Fruit fly (Drosophila melanogaster): ENCODE data around the gene CG9515.

The CG9515 gene

DNA sequence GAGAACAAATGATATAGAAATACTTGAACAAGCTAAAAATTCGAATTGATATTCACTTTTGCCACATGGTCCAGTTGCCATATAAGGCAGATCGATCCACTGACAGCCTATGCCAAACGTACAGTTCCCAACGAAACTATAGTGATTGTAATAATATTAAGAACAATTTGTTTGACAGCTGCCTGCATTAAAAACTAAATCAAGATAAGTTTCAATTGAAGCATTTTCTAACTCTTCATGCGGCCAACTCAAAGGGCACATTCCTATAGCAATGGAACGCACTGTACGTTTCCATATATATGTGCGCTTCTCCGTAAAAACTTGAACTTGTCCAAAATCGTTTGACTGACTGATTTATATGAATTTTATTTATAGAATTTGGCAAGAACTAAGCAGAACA lies 48.8 kb downstream of the CG9515 start (continued):
- TF ChIP-seq bbx (GFP tag; IDR thresholded peaks at IDR 0.05; ENCODE audit: partially characterized antibody) (no peak), CG10654 (GFP tag; optimal IDR thresholded peaks at IDR 0.05) (no peak), sob (GFP tag; IDR thresholded peaks at IDR 0.05) (peak; percentile 53), CG8924 (tag; optimal IDR thresholded peaks at IDR 0.05) (peak; percentile 10), CG15011 (GFP tag; optimal IDR thresholded peaks at IDR 0.05) (peak; percentile 7), Ssrp (tag; optimal IDR thresholded peaks at IDR 0.05) (no peak), Deaf1 (tag; optimal IDR thresholded peaks at IDR 0.05) (no peak), CG3281 (GFP tag; optimal IDR thresholded peaks at IDR 0.05) (peak; percentile 68), CG9932 (GFP tag; IDR thresholded peaks at IDR 0.05) (peak; percentile 86), CG15269 (tag; optimal IDR thresholded peaks at IDR 0.05) (peak; percentile 35), CG11696 (GFP tag; IDR thresholded peaks at IDR 0.05) (no peak), CG5953 (GFP tag; IDR thresholded peaks at IDR 0.05) (no peak), CG9215 (GFP tag; IDR thresholded peaks at IDR 0.05) (peak; percentile 74), CG1602 (GFP tag; optimal IDR thresholded peaks at IDR 0.05) (no peak), CG11560 (tag; IDR thresholded peaks at IDR 0.05) (peak; percentile 55; the same call in 2 of the 3 replicates), ind (GFP tag; optimal IDR thresholded peaks at IDR 0.05) (peak; percentile 49), Hmr (GFP tag; optimal IDR thresholded peaks at IDR 0.05) (peak; percentile 30), CG11085 (GFP tag; IDR thresholded peaks at IDR 0.05) (peak; percentile 55; the same call in 1 of the 2 replicates), Drgx (GFP tag; IDR thresholded peaks at IDR 0.05) (no peak), CG32772 (GFP tag; IDR thresholded peaks at IDR 0.05) (peak; percentile 28; the same call in 1 of the 2 replicates), CG32532 (GFP tag; IDR thresholded peaks at IDR 0.05) (peak; percentile 91), CG18599 (GFP tag; optimal IDR thresholded peaks at IDR 0.05) (peak; percentile 58), BtbVII (GFP tag; optimal IDR thresholded peaks at IDR 0.05) (peak; percentile 28), CG12769 (tag; optimal IDR thresholded peaks at IDR 0.05) (peak; percentile 73), fd3F (GFP tag; optimal IDR thresholded peaks at IDR 0.05) (peak; percentile 30), CG10274 (GFP tag; optimal IDR thresholded peaks at IDR 0.05) (peak; percentile 31), row (GFP tag; IDR thresholded peaks at IDR 0.05) (peak; percentile 46; the same call in 2 of the 3 replicates), CG10565 (GFP tag; optimal IDR thresholded peaks at IDR 0.05) (no peak), lab (GFP tag; optimal IDR thresholded peaks at IDR 0.05) (peak; percentile 72), CG6854 (GFP tag; optimal IDR thresholded peaks at IDR 0.05) (no peak), Dek (tag; optimal IDR thresholded peaks at IDR 0.05) (peak; percentile 21), ewg (GFP tag; optimal IDR thresholded peaks at IDR 0.05) (no peak), Dp (GFP tag; optimal IDR thresholded peaks at IDR 0.05) (no peak), CG12659 (GFP tag; optimal IDR thresholded peaks at IDR 0.05) (peak; percentile 32), CG17385 (GFP tag; optimal IDR thresholded peaks at IDR 0.05) (peak; percentile 4), phol (tag; optimal IDR thresholded peaks at IDR 0.05) (no peak), her (GFP tag; optimal IDR thresholded peaks at IDR 0.05) (peak; percentile 20), Blimp-1 (GFP tag; optimal IDR thresholded peaks at IDR 0.05) (no peak), BEAF-32 (GFP tag; optimal IDR thresholded peaks at IDR 0.05) (no peak), CG12071 (GFP tag; optimal IDR thresholded peaks at IDR 0.05) (peak; percentile 33), CG7839 (tag; optimal IDR thresholded peaks at IDR 0.05) (peak; percentile 63), Poxn (GFP tag; IDR thresholded peaks at IDR 0.05) (peak; percentile 31; the same call in 1 of the 2 replicates), CG1024 (GFP tag; IDR thresholded peaks at IDR 0.05) (no peak), Oli (tag; optimal IDR thresholded peaks at IDR 0.05) (no peak), Dip2 (GFP tag; IDR thresholded peaks at IDR 0.05) (no peak), pros (GFP tag; optimal IDR thresholded peaks at IDR 0.05) (no peak), otp (GFP tag; IDR thresholded peaks at IDR 0.05) (no peak), CG12219 (GFP tag; optimal IDR thresholded peaks at IDR 0.05) (no peak), CG14441 (GFP tag; IDR thresholded peaks at IDR 0.05) (peak; percentile 70), CG2120 (GFP tag; optimal IDR thresholded peaks at IDR 0.05) (peak; percentile 79)
